Fruit fly (Drosophila melanogaster) whole organism, embryonic: ENCODE data around the gene Dic4.

ENCODE experiments used
- Atf-2 ChIP-seq: fragments of 200-800 bp; sonication (Bioruptor generic); optimal IDR thresholded peaks from 2 replicates; lab custom pipeline; 2016; ENCODE audit warnings: missing biosample characterization, missing genetic modification characterization
- BEAF-32 ChIP-seq: fragments of 200-800 bp; sonication (Bioruptor generic); optimal IDR thresholded peaks from 3 replicates; lab custom pipeline; 2017; ENCODE audit warnings: missing biosample characterization, missing genetic modification characterization, mild to moderate bottlenecking, moderate library complexity, missing genetic modification reagents
- CG10147 ChIP-seq: fragments of 200-800 bp; sonication (Bioruptor generic); optimal IDR thresholded peaks from 2 replicates; lab custom pipeline; 2019; ENCODE audit warnings: missing biosample characterization, mild to moderate bottlenecking, missing genetic modification characterization, moderate library complexity
- CG10565 ChIP-seq: fragments of 200-800 bp; sonication (Bioruptor generic); optimal IDR thresholded peaks from 3 replicates; lab custom pipeline; 2016; ENCODE audit warnings: missing biosample characterization, mild to moderate bottlenecking, missing genetic modification characterization
- CG11504 ChIP-seq: fragments of 200-800 bp; sonication (Bioruptor generic); optimal IDR thresholded peaks from 3 replicates; lab custom pipeline; 2019; ENCODE audit warnings: missing biosample characterization, mild to moderate bottlenecking, missing genetic modification characterization, moderate library complexity
- CG12236 ChIP-seq: fragments of 200-800 bp; sonication (Bioruptor generic); optimal IDR thresholded peaks from 2 replicates; lab custom pipeline; 2016; ENCODE audit warnings: missing biosample characterization, missing genetic modification characterization
- CG13123 ChIP-seq: fragments of 200-800 bp; sonication (Bioruptor generic); optimal IDR thresholded peaks from 2 replicates; lab custom pipeline; 2016; ENCODE audit warnings: missing biosample characterization, missing genetic modification characterization
- CG13287 ChIP-seq: fragments of 200-800 bp; sonication (Bioruptor generic); IDR thresholded peaks from 2 replicates; pipeline ENCODE4 v1.3.6; 2022; ENCODE audit warnings: missing biosample characterization, missing genetic modification characterization; ENCODE audit not compliant: partially characterized antibody
- CG13296 ChIP-seq: fragments of 200-800 bp; sonication (Bioruptor generic); optimal IDR thresholded peaks from 3 replicates; lab custom pipeline; 2018; ENCODE audit warnings: missing biosample characterization, mild to moderate bottlenecking, missing genetic modification characterization
- CG14014 ChIP-seq: fragments of 200-800 bp; sonication (Bioruptor generic); IDR thresholded peaks from 2 replicates; pipeline ENCODE4 v1.3.6; 2022; ENCODE audit warnings: missing biosample characterization, missing genetic modification characterization
- CG14441 ChIP-seq: fragments of 200-800 bp; sonication (Bioruptor generic); IDR thresholded peaks from 2 replicates; pipeline ENCODE4 v1.3.6; 2022; ENCODE audit warnings: missing biosample characterization, missing genetic modification characterization
- CG1603 ChIP-seq: fragments of 200-800 bp; sonication (Bioruptor generic); optimal IDR thresholded peaks from 2 replicates; lab custom pipeline; 2019; ENCODE audit warnings: missing biosample characterization, mild to moderate bottlenecking, missing genetic modification characterization, moderate library complexity
- CG1647 ChIP-seq: fragments of 200-800 bp; sonication (Bioruptor generic); optimal IDR thresholded peaks from 3 replicates; lab custom pipeline; 2016; ENCODE audit warnings: missing biosample characterization, missing genetic modification characterization
- CG16813 ChIP-seq: fragments of 200-800 bp; sonication (Bioruptor generic); IDR thresholded peaks from 3 replicates; pipeline ENCODE4 v1.3.6; 2022; ENCODE audit warnings: missing biosample characterization, missing genetic modification characterization; ENCODE audit not compliant: partially characterized antibody
- CG2199 ChIP-seq: fragments of 200-800 bp; sonication (Bioruptor generic); IDR thresholded peaks from 3 replicates; pipeline ENCODE4 v1.3.6; 2022; ENCODE audit warnings: missing biosample characterization, missing genetic modification characterization
- CG3065 ChIP-seq: fragments of 200-800 bp; sonication (Bioruptor generic); optimal IDR thresholded peaks from 2 replicates; lab custom pipeline; 2016; ENCODE audit warnings: missing biosample characterization, missing genetic modification characterization
- CG31224 ChIP-seq: fragments of 200-800 bp; sonication (Bioruptor generic); IDR thresholded peaks from 2 replicates; pipeline ENCODE4 v1.3.6; 2022; ENCODE audit warnings: missing biosample characterization, missing genetic modification characterization
- CG34376 ChIP-seq: fragments of 200-800 bp; sonication (Bioruptor generic); optimal IDR thresholded peaks from 2 replicates; lab custom pipeline; 2018; ENCODE audit warnings: missing biosample characterization, mild to moderate bottlenecking, missing genetic modification characterization
- CG4360 ChIP-seq: fragments of 200-800 bp; sonication (Bioruptor generic); IDR thresholded peaks from 2 replicates; pipeline ENCODE4 v1.3.6; 2022; ENCODE audit warnings: missing biosample characterization, missing genetic modification characterization
- CG8359 ChIP-seq: fragments of 200-800 bp; sonication (Bioruptor generic); optimal IDR thresholded peaks from 2 replicates; lab custom pipeline; 2017; ENCODE audit warnings: missing biosample characterization, mild to moderate bottlenecking, missing genetic modification characterization, borderline replicate concordance
- Dll ChIP-seq: fragments of 200-800 bp; sonication (Bioruptor generic); IDR thresholded peaks from 4 replicates; pipeline ENCODE4 v1.3.6; 2022; ENCODE audit warnings: missing biosample characterization, missing genetic modification characterization; ENCODE audit not compliant: partially characterized antibody
- Elba2 ChIP-seq: fragments of 200-800 bp; sonication (Bioruptor generic); optimal IDR thresholded peaks from 3 replicates; lab custom pipeline; 2016; ENCODE audit warnings: missing biosample characterization, missing genetic modification characterization
- Gug ChIP-seq: fragments of 200-800 bp; sonication (Bioruptor generic); IDR thresholded peaks from 4 replicates; pipeline ENCODE4 v1.3.6; 2022; ENCODE audit warnings: missing biosample characterization, missing genetic modification characterization
- H15 ChIP-seq: fragments of 200-800 bp; sonication (Bioruptor generic); IDR thresholded peaks from 3 replicates; pipeline ENCODE4 v1.3.6; 2022; ENCODE audit warnings: missing biosample characterization, missing genetic modification characterization
- HmgZ ChIP-seq: fragments of 200-800 bp; sonication (Bioruptor generic); optimal IDR thresholded peaks from 2 replicates; lab custom pipeline; 2018; ENCODE audit warnings: missing biosample characterization, mild to moderate bottlenecking, missing genetic modification characterization
- Hmx ChIP-seq: fragments of 200-800 bp; sonication (Bioruptor generic); optimal IDR thresholded peaks from 2 replicates; lab custom pipeline; 2016; ENCODE audit warnings: missing biosample characterization, missing genetic modification characterization
- Kr ChIP-seq: fragments of 200-800 bp; sonication (Bioruptor generic); optimal IDR thresholded peaks from 2 replicates; lab custom pipeline; 2017; ENCODE audit warnings: missing biosample characterization, mild to moderate bottlenecking, missing genetic modification characterization
- Lim3 ChIP-seq: fragments of 200-800 bp; sonication (Bioruptor generic); IDR thresholded peaks from 2 replicates; pipeline ENCODE4 v1.3.6; 2022; ENCODE audit warnings: missing biosample characterization, missing genetic modification characterization
- Neu2 ChIP-seq: fragments of 200-800 bp; sonication (Bioruptor generic); optimal IDR thresholded peaks from 3 replicates; lab custom pipeline; 2016; ENCODE audit warnings: missing biosample characterization, missing genetic modification characterization, borderline replicate concordance
- Ravus ChIP-seq: fragments of 200-800 bp; sonication (Bioruptor generic); IDR thresholded peaks from 2 replicates; pipeline ENCODE4 v1.3.6; 2022; ENCODE audit warnings: missing biosample characterization, missing genetic modification characterization
- Trl ChIP-seq, 3 experiments: fragments of >200 bp in 2 of 3; fragments of 200-800 bp in 1 of 3; sonication (Bioruptor generic) in 1 of 3; optimal IDR thresholded peaks; 2 replicates in 1 of 3; 3 replicates in 2 of 3; lab custom pipeline; 2016 to 2017; ENCODE audit warnings: missing biosample characterization in 1 of 3, missing genetic modification characterization in 1 of 3
- Vsx1 ChIP-seq: fragments of 200-800 bp; sonication (Bioruptor generic); optimal IDR thresholded peaks from 2 replicates; lab custom pipeline; 2017; ENCODE audit warnings: missing biosample characterization, mild to moderate bottlenecking, missing genetic modification characterization, missing genetic modification reagents
- ap ChIP-seq: fragments of 200-800 bp; sonication (Bioruptor generic); IDR thresholded peaks from 2 replicates; pipeline ENCODE4 v1.3.6; 2022; ENCODE audit warnings: missing biosample characterization, missing genetic modification characterization
- crc ChIP-seq: fragments of 200-800 bp; sonication (Bioruptor generic); optimal IDR thresholded peaks from 2 replicates; lab custom pipeline; 2016; ENCODE audit warnings: missing biosample characterization, missing genetic modification characterization
- crp ChIP-seq, 2 experiments: fragments of 200-800 bp; sonication (Bioruptor generic); optimal IDR thresholded peaks; 2 replicates in 1 of 2; 3 replicates in 1 of 2; lab custom pipeline; 2017; ENCODE audit warnings: missing biosample characterization in 2 of 2, missing genetic modification characterization in 2 of 2, mild to moderate bottlenecking in 1 of 2, moderate library complexity in 1 of 2
- danr ChIP-seq: fragments of 200-800 bp; sonication (Bioruptor generic); IDR thresholded peaks from 2 replicates; pipeline ENCODE4 v1.3.6; 2022; ENCODE audit warnings: missing biosample characterization, missing genetic modification characterization
- exex ChIP-seq: fragments of 200-800 bp; sonication (Bioruptor generic); optimal IDR thresholded peaks from 4 replicates; lab custom pipeline; 2018; ENCODE audit warnings: missing biosample characterization, mild to moderate bottlenecking, missing genetic modification characterization, moderate library complexity
- gfzf ChIP-seq: fragments of 200-800 bp; sonication (Bioruptor generic); optimal IDR thresholded peaks from 2 replicates; lab custom pipeline; 2016; ENCODE audit warnings: missing biosample characterization, mild to moderate bottlenecking, missing genetic modification characterization, moderate library complexity
- grn ChIP-seq: fragments of 200-800 bp; sonication (Bioruptor generic); optimal IDR thresholded peaks from 3 replicates; lab custom pipeline; 2017; ENCODE audit warnings: missing biosample characterization, missing genetic modification characterization
- mirr ChIP-seq: fragments of 200-800 bp; sonication (Bioruptor generic); optimal IDR thresholded peaks from 3 replicates; lab custom pipeline; 2018; ENCODE audit warnings: missing biosample characterization, mild to moderate bottlenecking, missing genetic modification characterization
- salm ChIP-seq: fragments of 200-800 bp; sonication (Bioruptor generic); optimal IDR thresholded peaks from 2 replicates; lab custom pipeline; 2018; ENCODE audit warnings: missing biosample characterization, mild to moderate bottlenecking, missing genetic modification characterization
- sens-2 ChIP-seq: fragments of 200-800 bp; sonication (Bioruptor generic); IDR thresholded peaks from 2 replicates; pipeline ENCODE4 v1.3.6; 2022; ENCODE audit warnings: missing biosample characterization, missing genetic modification characterization
- tap ChIP-seq: fragments of 200-800 bp; optimal IDR thresholded peaks from 3 replicates; lab custom pipeline; 2019; ENCODE audit warnings: missing biosample characterization, mild to moderate bottlenecking, missing genetic modification characterization, moderate library complexity
- usp ChIP-seq: fragments of >200 bp; optimal IDR thresholded peaks from 2 replicates; lab custom pipeline; 2017; ENCODE audit warnings: missing biosample characterization, missing genetic modification characterization
- zf30C ChIP-seq: fragments of 200-800 bp; sonication (Bioruptor generic); optimal IDR thresholded peaks from 3 replicates; lab custom pipeline; 2018; ENCODE audit warnings: missing biosample characterization, mild to moderate bottlenecking, missing genetic modification characterization

Gene Dic4

DNA sequence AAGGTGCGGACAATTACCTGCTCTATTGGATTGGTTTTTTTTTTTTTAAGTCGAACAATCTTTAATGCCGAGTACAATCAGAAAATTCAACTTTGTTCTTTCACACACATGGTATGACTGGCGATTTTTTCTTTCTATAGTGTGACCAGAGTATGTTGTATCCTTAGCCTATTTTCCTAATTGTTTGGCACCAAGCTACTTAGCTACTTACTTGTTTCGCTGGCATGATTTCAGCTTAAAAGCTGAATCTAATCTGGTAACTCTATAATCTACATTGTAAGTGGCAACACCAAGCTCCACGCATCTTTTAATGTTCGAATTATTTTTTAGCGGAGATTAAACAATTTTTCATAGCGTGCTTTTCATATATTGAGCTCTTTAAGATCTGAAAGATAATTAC is 25.0 kb upstream of the Dic4 start, which contains the start of gene CG12477:
Gene CG12477 (minus strand): TSS at position 101 of the 400 bp plus-strand sequence.
- TF ChIP-seq Elba2 (GFP tag; lab: Kevin White, UChicago), result peak; percentile 37
- no peak for TF ChIP-seq Atf-2 (GFP tag; lab: Kevin White, UChicago)

DNA sequence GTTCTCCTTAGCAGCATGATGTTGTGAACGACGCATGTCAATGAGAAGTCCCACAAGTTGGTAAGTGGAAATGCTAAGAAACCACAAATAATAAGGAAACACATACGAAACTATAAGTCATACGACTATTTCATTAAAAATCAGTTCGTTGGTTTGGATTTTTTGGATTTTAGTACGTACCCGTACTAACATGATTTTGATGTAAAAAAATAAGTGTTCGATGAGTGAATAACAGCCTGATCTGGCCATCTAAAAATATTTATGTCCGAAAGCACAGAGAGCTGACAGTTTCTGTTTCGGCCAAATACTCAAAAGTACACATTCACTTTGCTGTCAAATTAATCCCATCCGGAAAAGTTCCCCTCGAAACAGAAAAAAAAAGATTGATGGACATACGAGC is 4.3 kb downstream of the Dic4 start, which contains the start of gene CG6893:
Gene CG6893 (plus strand): TSS at position 301 of the 400 bp plus-strand sequence.
- no peak for TF ChIP-seq ap (GFP tag; lab: Robert Waterston, UW)
- no peak for TF ChIP-seq CG16813 (GFP tag; lab: Robert Waterston, UW)
- TF ChIP-seq CG4360 (GFP tag; lab: Robert Waterston, UW), result no peak
- TF ChIP-seq Ravus, result no peak
- TF ChIP-seq CG13296, result no peak
- no peak for TF ChIP-seq danr (GFP tag; lab: Robert Waterston, UW)
- TF ChIP-seq CG3065 (GFP tag; lab: Kevin White, UChicago), result no peak
- no peak for TF ChIP-seq Hmx
- TF ChIP-seq CG13123 (GFP tag; lab: Kevin White, UChicago), result no peak
- TF ChIP-seq Kr (GFP tag; lab: Kevin White, UChicago), result no peak
- TF ChIP-seq usp (GFP tag; lab: Kevin White, UChicago), result no peak

DNA sequence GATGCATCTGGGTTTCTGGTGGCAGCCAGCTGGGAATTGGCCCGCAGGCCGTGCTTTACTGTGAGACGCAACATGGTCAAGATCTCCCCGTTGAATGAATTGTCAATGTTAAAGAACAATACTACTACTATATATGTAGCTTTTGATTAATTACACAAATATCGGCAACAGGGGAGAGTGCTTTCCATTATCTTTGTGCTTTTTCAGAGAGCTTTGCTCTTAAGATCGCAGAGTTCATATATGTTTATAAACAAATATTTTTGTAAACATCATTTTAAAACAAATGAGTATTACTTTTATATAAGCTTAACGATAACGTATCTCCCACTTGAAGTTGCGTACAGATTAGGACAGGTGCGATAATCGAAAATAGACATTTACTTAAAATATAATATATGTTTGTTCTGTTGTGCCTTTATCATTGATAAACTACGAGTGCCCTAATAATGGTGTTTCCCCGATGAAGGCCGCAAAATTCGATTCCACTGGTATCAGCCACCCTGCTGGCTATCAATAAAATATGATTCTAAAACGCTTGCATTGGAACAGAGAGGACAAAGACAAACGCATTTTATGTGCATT is 11.9 kb downstream of the Dic4 start, which contains the start of gene Cyp12c1:
Gene Cyp12c1 (minus strand): TSS at position 100 of the 582 bp plus-strand sequence.
- TF ChIP-seq CG34376 (GFP tag; lab: Kevin White, UChicago) (peak; percentile 7), CG8359 (GFP tag; lab: Kevin White, UChicago) (no peak), HmgZ (no peak), CG1603 (tag; lab: Kevin White, UChicago) (peak; percentile 11), Vsx1 (GFP tag; lab: Kevin White, UChicago) (peak; percentile 74), exex (tag; lab: Kevin White, UChicago) (peak; percentile 97), zf30C (GFP tag; lab: Kevin White, UChicago) (no peak), Trl (optimal IDR thresholded peaks at IDR 0.05; lab: Kevin White, UChicago) (peak in 1 of 2 experiments; percentile 5), Trl (GFP tag; optimal IDR thresholded peaks at IDR 0.05; lab: Kevin White, UChicago) (no peak), CG10565 (GFP tag; lab: Kevin White, UChicago) (no peak), CG2199 (GFP tag; lab: Robert Waterston, UW) (no peak), mirr (GFP tag; lab: Kevin White, UChicago) (peak; percentile 4), grn (GFP tag; lab: Kevin White, UChicago) (peak; percentile 79), H15 (GFP tag; lab: Robert Waterston, UW) (no peak), CG14441 (GFP tag; lab: Robert Waterston, UW) (0 out of 2 replicates have a peak, but pooled peaks have one; percentile 22), Lim3 (GFP tag; lab: Robert Waterston, UW) (no peak), CG14014 (GFP tag; lab: Robert Waterston, UW) (no peak), tap (tag; lab: Kevin White, UChicago) (no peak), crc (GFP tag; lab: Kevin White, UChicago) (no peak), salm (tag; lab: Kevin White, UChicago) (no peak), CG11504 (peak; percentile 88), BEAF-32 (GFP tag; lab: Kevin White, UChicago) (peak; percentile 24)

DNA sequence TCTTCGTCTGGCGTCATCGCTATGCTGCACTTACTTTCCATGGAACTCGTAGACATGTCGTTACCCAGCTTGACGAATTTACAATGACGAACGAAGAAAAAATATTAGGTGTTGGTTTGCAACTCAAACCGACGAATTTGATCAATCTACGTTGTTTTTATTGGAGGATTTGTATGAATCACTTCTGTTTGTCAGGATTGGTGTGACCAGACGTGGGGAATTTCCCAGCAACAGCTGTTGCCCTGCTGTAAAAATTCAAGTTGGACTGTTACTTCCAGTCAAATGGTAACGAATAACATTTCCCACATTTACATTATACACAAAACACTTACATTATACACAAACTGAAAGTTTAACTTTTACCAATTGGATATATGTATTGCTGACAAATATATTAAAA is 14.4 kb downstream of the Dic4 start, which contains the start of gene Chmp1:
Gene Chmp1 (minus strand): TSS at position 216 of the 400 bp plus-strand sequence.
- TF ChIP-seq crp (GFP tag; optimal IDR thresholded peaks at IDR 0.05; lab: Kevin White, UChicago), result peak in 1 of 2 experiments; percentile 86
- TF ChIP-seq CG1647 (GFP tag; lab: Kevin White, UChicago), result no peak
- 0 out of 4 replicates have a peak, but pooled peaks have one; percentile 12 for TF ChIP-seq Dll (GFP tag; lab: Robert Waterston, UW)
- peak; percentile 63 for TF ChIP-seq gfzf (GFP tag; lab: Kevin White, UChicago)
- peak; percentile 21 for TF ChIP-seq CG1603 (tag; lab: Kevin White, UChicago)
- no peak for TF ChIP-seq CG10147 (GFP tag; lab: Kevin White, UChicago)
- TF ChIP-seq CG31224 (GFP tag; lab: Robert Waterston, UW), result no peak
- TF ChIP-seq ap (GFP tag; lab: Robert Waterston, UW), result no peak
- TF ChIP-seq Gug (GFP tag; lab: Robert Waterston, UW), result no peak
- no peak for TF ChIP-seq sens-2 (GFP tag; lab: Robert Waterston, UW)
- TF ChIP-seq Neu2 (GFP tag; lab: Kevin White, UChicago), result no peak
- TF ChIP-seq CG13287, result peak; percentile 62
- TF ChIP-seq CG12236, result no peak
